Worm (Caenorhabditis elegans): Measurements from ENCODE around the gene F22B5.4.

DNA sequence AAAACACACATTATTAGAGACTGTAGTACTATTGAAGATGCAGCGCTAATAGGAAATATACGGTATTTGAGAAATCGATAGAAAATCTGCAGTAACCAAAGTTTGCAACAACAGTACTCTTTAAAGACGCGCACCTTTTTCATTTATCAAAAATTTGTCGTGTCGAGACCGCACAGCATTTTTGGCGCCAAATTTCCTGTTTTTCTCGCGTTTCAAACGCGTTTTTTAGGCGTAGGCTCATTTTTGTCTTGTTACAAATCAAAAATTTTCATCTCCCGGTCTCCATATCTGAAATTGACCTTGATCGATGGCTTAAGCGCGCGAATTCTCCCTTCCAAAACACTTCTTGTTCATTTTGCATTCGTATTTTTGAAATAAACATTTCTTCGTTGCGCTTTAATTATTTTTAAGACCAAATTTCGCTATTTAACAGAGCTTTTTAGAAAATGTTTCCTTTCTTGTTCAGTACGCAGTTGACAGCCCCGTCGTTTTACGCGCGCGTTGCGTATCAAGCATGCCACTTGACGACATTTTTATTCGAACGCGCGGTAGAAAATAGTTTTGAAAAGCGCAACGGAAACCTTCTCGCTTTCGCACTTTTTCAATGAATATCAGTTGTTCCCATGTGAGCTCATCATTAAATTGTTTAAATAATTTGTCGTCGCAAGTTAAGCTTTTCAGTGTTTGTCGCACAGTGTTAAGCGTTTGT, 7.3 kb downstream of the F22B5.4 start:
- TF ChIP-seq ama-1 (optimal IDR thresholded peaks at IDR 0.05) (no peak), blmp-1 (tag; optimal IDR thresholded peaks at IDR 0.05; ENCODE audit: insufficient read depth) (no peak), ceh-82 (tag; optimal IDR thresholded peaks at IDR 0.05) (no peak), aly-2 (tag; optimal IDR thresholded peaks at IDR 0.05) (no peak)

Measured in whole organism, L2 larva.